Fruit fly (Drosophila melanogaster) whole organism, embryonic: Measurements from ENCODE around the gene Mis12.
A peak's percentile ranks its signal among the peaks of the same experiment; 100 is the strongest.

Experiments
- Adf1 ChIP-seq: fragments of 200-800 bp; sonication (Bioruptor generic); IDR thresholded peaks from 2 replicates; pipeline ENCODE4 v1.3.6; 2022; ENCODE audit warnings: missing biosample characterization, missing genetic modification characterization
- BtbVII ChIP-seq: fragments of 200-800 bp; sonication (Bioruptor generic); optimal IDR thresholded peaks from 3 replicates; lab custom pipeline; 2017; ENCODE audit warnings: missing biosample characterization, mild to moderate bottlenecking, missing genetic modification characterization
- Bteb2 ChIP-seq: fragments of 200-800 bp; sonication (Bioruptor generic); optimal IDR thresholded peaks from 2 replicates; lab custom pipeline; 2016; ENCODE audit warnings: missing biosample characterization, missing genetic modification characterization
- CG11247 ChIP-seq: fragments of 200-800 bp; sonication (Bioruptor generic); IDR thresholded peaks from 2 replicates; pipeline ENCODE4 v1.3.6; 2022; ENCODE audit warnings: missing biosample characterization, missing genetic modification characterization
- CG11504 ChIP-seq: fragments of 200-800 bp; sonication (Bioruptor generic); optimal IDR thresholded peaks from 3 replicates; lab custom pipeline; 2019; ENCODE audit warnings: missing biosample characterization, mild to moderate bottlenecking, missing genetic modification characterization, moderate library complexity
- CG12219 ChIP-seq: fragments of 200-800 bp; sonication (Bioruptor generic); optimal IDR thresholded peaks from 3 replicates; lab custom pipeline; 2018; ENCODE audit warnings: missing biosample characterization, mild to moderate bottlenecking, missing genetic modification characterization
- CG12236 ChIP-seq: fragments of 200-800 bp; sonication (Bioruptor generic); optimal IDR thresholded peaks from 2 replicates; lab custom pipeline; 2016; ENCODE audit warnings: missing biosample characterization, missing genetic modification characterization
- CG12769 ChIP-seq: fragments of 200-800 bp; sonication (Bioruptor generic); optimal IDR thresholded peaks from 2 replicates; lab custom pipeline; 2019; ENCODE audit warnings: missing biosample characterization, mild to moderate bottlenecking, missing genetic modification characterization, moderate library complexity
- CG17186 ChIP-seq: fragments of 200-800 bp; sonication (Bioruptor generic); optimal IDR thresholded peaks from 3 replicates; lab custom pipeline; 2017; ENCODE audit warnings: missing biosample characterization, missing genetic modification reagents, missing genetic modification characterization
- CG17829 ChIP-seq: fragments of 200-800 bp; optimal IDR thresholded peaks from 2 replicates; lab custom pipeline; 2019; ENCODE audit warnings: missing biosample characterization, mild to moderate bottlenecking, missing genetic modification characterization, moderate library complexity
- CG18764 ChIP-seq: fragments of 200-800 bp; sonication (Bioruptor generic); optimal IDR thresholded peaks from 3 replicates; lab custom pipeline; 2016; ENCODE audit warnings: missing biosample characterization, missing genetic modification characterization
- CG30403 ChIP-seq: fragments of 200-800 bp; sonication (Bioruptor generic); optimal IDR thresholded peaks from 3 replicates; lab custom pipeline; 2016; ENCODE audit warnings: missing biosample characterization, missing genetic modification characterization
- CG31441 ChIP-seq: fragments of 200-800 bp; sonication (Bioruptor generic); IDR thresholded peaks from 2 replicates; pipeline ENCODE4 v1.3.6; 2022; ENCODE audit warnings: missing biosample characterization, missing genetic modification characterization
- CG32772 ChIP-seq: fragments of 200-800 bp; sonication (Bioruptor generic); IDR thresholded peaks from 2 replicates; pipeline ENCODE4 v1.3.6; 2022; ENCODE audit warnings: missing biosample characterization, missing genetic modification characterization
- CG4360 ChIP-seq: fragments of 200-800 bp; sonication (Bioruptor generic); IDR thresholded peaks from 2 replicates; pipeline ENCODE4 v1.3.6; 2022; ENCODE audit warnings: missing biosample characterization, missing genetic modification characterization
- CG7357 ChIP-seq: fragments of 200-800 bp; sonication (Bioruptor generic); IDR thresholded peaks from 3 replicates; pipeline ENCODE4 v1.3.6; 2022; ENCODE audit warnings: missing biosample characterization, missing genetic modification characterization
- CG7745 ChIP-seq: fragments of 200-800 bp; sonication (Bioruptor generic); optimal IDR thresholded peaks from 2 replicates; lab custom pipeline; 2018; ENCODE audit warnings: missing biosample characterization, mild to moderate bottlenecking, missing genetic modification characterization, moderate library complexity
- CG8765 ChIP-seq: fragments of 200-800 bp; sonication (Bioruptor generic); IDR thresholded peaks from 2 replicates; pipeline ENCODE4 v1.3.6; 2022; ENCODE audit warnings: missing biosample characterization, missing genetic modification characterization
- Dip3 ChIP-seq: fragments of 200-800 bp; sonication (Bioruptor generic); optimal IDR thresholded peaks from 3 replicates; lab custom pipeline; 2016; ENCODE audit warnings: missing biosample characterization, missing genetic modification characterization
- HLH4C ChIP-seq: fragments of 200-800 bp; sonication (Bioruptor generic); IDR thresholded peaks from 3 replicates; pipeline ENCODE4 v1.3.6; 2022; ENCODE audit warnings: missing biosample characterization, missing genetic modification characterization; ENCODE audit not compliant: partially characterized antibody
- HmgZ ChIP-seq: fragments of 200-800 bp; sonication (Bioruptor generic); optimal IDR thresholded peaks from 2 replicates; lab custom pipeline; 2018; ENCODE audit warnings: missing biosample characterization, mild to moderate bottlenecking, missing genetic modification characterization
- Jarid2 ChIP-seq: fragments of 200-800 bp; sonication (Bioruptor generic); optimal IDR thresholded peaks from 3 replicates; lab custom pipeline; 2017; ENCODE audit warnings: mild to moderate bottlenecking, missing biosample characterization, missing genetic modification reagents, missing genetic modification characterization
- Nf-YB ChIP-seq: fragments of 200-800 bp; sonication (Bioruptor generic); optimal IDR thresholded peaks from 3 replicates; lab custom pipeline; 2019; ENCODE audit warnings: missing biosample characterization, mild to moderate bottlenecking, missing genetic modification characterization, moderate library complexity
- Nf-YC ChIP-seq: fragments of 200-800 bp; optimal IDR thresholded peaks from 3 replicates; lab custom pipeline; 2019; ENCODE audit warnings: missing biosample characterization, mild to moderate bottlenecking, missing genetic modification characterization, moderate library complexity
- NfI ChIP-seq: fragments of 200-800 bp; sonication (Bioruptor generic); optimal IDR thresholded peaks from 3 replicates; lab custom pipeline; 2018; ENCODE audit warnings: missing biosample characterization, mild to moderate bottlenecking, missing genetic modification characterization, moderate library complexity
- Oli ChIP-seq: fragments of 200-800 bp; sonication (Bioruptor generic); optimal IDR thresholded peaks from 2 replicates; lab custom pipeline; 2018; ENCODE audit warnings: missing biosample characterization, mild to moderate bottlenecking, missing genetic modification characterization, moderate library complexity
- PHDP ChIP-seq: fragments of 200-800 bp; sonication (Bioruptor generic); optimal IDR thresholded peaks from 3 replicates; lab custom pipeline; 2018; ENCODE audit warnings: missing biosample characterization, mild to moderate bottlenecking, missing genetic modification characterization, moderate library complexity
- Poxn ChIP-seq: fragments of 200-800 bp; sonication (Bioruptor generic); IDR thresholded peaks from 2 replicates; pipeline ENCODE4 v1.3.6; 2022; ENCODE audit warnings: missing biosample characterization, missing genetic modification characterization
- Sox102F ChIP-seq: fragments of 200-800 bp; sonication (Bioruptor generic); optimal IDR thresholded peaks from 2 replicates; lab custom pipeline; 2018; ENCODE audit warnings: missing biosample characterization, mild to moderate bottlenecking, missing genetic modification characterization, moderate library complexity
- bab2 ChIP-seq: fragments of 200-800 bp; sonication (Bioruptor generic); optimal IDR thresholded peaks from 2 replicates; lab custom pipeline; 2016; ENCODE audit warnings: missing biosample characterization, missing genetic modification characterization
- bowl ChIP-seq: fragments of 200-800 bp; sonication (Bioruptor generic); IDR thresholded peaks from 2 replicates; pipeline ENCODE4 v1.3.6; 2022; ENCODE audit warnings: missing biosample characterization, missing genetic modification characterization
- bsh ChIP-seq, 2 experiments: fragments of 200-800 bp; sonication (Bioruptor generic); optimal IDR thresholded peaks; 2 replicates each; lab custom pipeline; 2017 to 2018; ENCODE audit warnings: mild to moderate bottlenecking in 2 of 2, missing biosample characterization in 2 of 2, missing genetic modification characterization in 2 of 2, moderate library complexity in 1 of 2
- chinmo ChIP-seq: fragments of 200-800 bp; sonication (Bioruptor generic); IDR thresholded peaks from 4 replicates; pipeline ENCODE4 v1.3.6; 2022; ENCODE audit warnings: missing biosample characterization, missing genetic modification characterization; ENCODE audit not compliant: partially characterized antibody
- chm ChIP-seq: fragments of 200-800 bp; sonication (Bioruptor generic); IDR thresholded peaks from 2 replicates; pipeline ENCODE4 v1.3.6; 2022; ENCODE audit warnings: missing biosample characterization, missing genetic modification characterization
- chn ChIP-seq: fragments of 200-800 bp; sonication (Bioruptor generic); optimal IDR thresholded peaks from 2 replicates; lab custom pipeline; 2016; ENCODE audit warnings: missing biosample characterization, missing genetic modification characterization
- ci ChIP-seq: fragments of 200-800 bp; sonication (Bioruptor generic); IDR thresholded peaks from 3 replicates; pipeline ENCODE4 v1.3.6; 2022; ENCODE audit warnings: missing biosample characterization, missing genetic modification characterization
- crp ChIP-seq, 2 experiments: fragments of 200-800 bp; sonication (Bioruptor generic); optimal IDR thresholded peaks; 2 replicates in 1 of 2; 3 replicates in 1 of 2; lab custom pipeline; 2017; ENCODE audit warnings: missing biosample characterization in 2 of 2, missing genetic modification characterization in 2 of 2, mild to moderate bottlenecking in 1 of 2, moderate library complexity in 1 of 2
- dmrt99B ChIP-seq: fragments of 200-800 bp; sonication (Bioruptor generic); optimal IDR thresholded peaks from 2 replicates; lab custom pipeline; 2018; ENCODE audit warnings: missing biosample characterization, mild to moderate bottlenecking, missing genetic modification characterization, moderate library complexity
- h ChIP-seq: fragments of >200 bp; optimal IDR thresholded peaks from 2 replicates; lab custom pipeline; 2017
- nerfin-2 ChIP-seq: fragments of 200-800 bp; sonication (Bioruptor generic); IDR thresholded peaks from 2 replicates; pipeline ENCODE4 v1.3.6; 2022; ENCODE audit warnings: missing biosample characterization, missing genetic modification characterization; ENCODE audit not compliant: partially characterized antibody
- otp ChIP-seq: fragments of 200-800 bp; sonication (Bioruptor generic); IDR thresholded peaks from 3 replicates; pipeline ENCODE4, ENCODE4 v1.3.6; 2022; ENCODE audit warnings: missing biosample characterization, missing genetic modification characterization
- pho ChIP-seq: fragments of 200-800 bp; sonication (Bioruptor generic); optimal IDR thresholded peaks from 2 replicates; lab custom pipeline; 2016; ENCODE audit warnings: missing biosample characterization, missing genetic modification characterization
- pnt ChIP-seq: fragments of 200-800 bp; sonication (Bioruptor generic); optimal IDR thresholded peaks from 3 replicates; lab custom pipeline; 2016; ENCODE audit warnings: missing biosample characterization, missing genetic modification characterization
- pzg ChIP-seq: fragments of 200-800 bp; sonication (Bioruptor generic); optimal IDR thresholded peaks from 3 replicates; lab custom pipeline; 2018; ENCODE audit warnings: missing biosample characterization, mild to moderate bottlenecking, missing genetic modification characterization, moderate library complexity
- scrt ChIP-seq: fragments of 200-800 bp; sonication (Bioruptor generic); optimal IDR thresholded peaks from 2 replicates; lab custom pipeline; 2018; ENCODE audit warnings: missing biosample characterization, mild to moderate bottlenecking, missing genetic modification characterization, moderate library complexity
- tna ChIP-seq: fragments of 200-800 bp; sonication (Bioruptor generic); IDR thresholded peaks from 2 replicates; pipeline ENCODE4 v1.3.6; 2022; ENCODE audit warnings: missing biosample characterization, missing genetic modification characterization; ENCODE audit not compliant: partially characterized antibody
- twi ChIP-seq: fragments of 200-800 bp; optimal IDR thresholded peaks from 2 replicates; lab custom pipeline; 2019; ENCODE audit warnings: missing biosample characterization, mild to moderate bottlenecking, missing genetic modification characterization, moderate library complexity
- vnd ChIP-seq: fragments of 200-800 bp; sonication (Bioruptor generic); IDR thresholded peaks from 3 replicates; pipeline ENCODE4 v1.3.6; 2022; ENCODE audit warnings: missing biosample characterization, missing genetic modification characterization; ENCODE audit not compliant: partially characterized antibody
- zen ChIP-seq: fragments of 200-800 bp; sonication (Bioruptor generic); optimal IDR thresholded peaks from 3 replicates; lab custom pipeline; 2018; ENCODE audit warnings: missing biosample characterization, mild to moderate bottlenecking, missing genetic modification characterization, moderate library complexity

Mis12 gene

dm6 chr3L:6968961-6969814, at the start of gene Mis12, which contains the start of gene CG9953 (continued):
- no peak for TF ChIP-seq CG8765 (GFP tag; lab: Robert Waterston, UW)
- TF ChIP-seq nerfin-2 = no peak
- no peak for TF ChIP-seq CG7357 (GFP tag; lab: Robert Waterston, UW)
- no peak; the same call in 1 of the 2 replicates for TF ChIP-seq CG31441 (GFP tag; lab: Robert Waterston, UW)
- TF ChIP-seq bab2 = no peak
- peak; percentile 12 for TF ChIP-seq Sox102F (GFP tag; lab: Kevin White, UChicago)
- no peak for TF ChIP-seq vnd (GFP tag; lab: Robert Waterston, UW)
- peak; percentile 6 for TF ChIP-seq Nf-YB (GFP tag; lab: Kevin White, UChicago)
- TF ChIP-seq CG11247 (GFP tag; lab: Robert Waterston, UW) = no peak
- peak; percentile 42 for TF ChIP-seq PHDP
- TF ChIP-seq bowl (GFP tag; lab: Robert Waterston, UW) = no peak
- TF ChIP-seq crp (GFP tag; optimal IDR thresholded peaks at IDR 0.05; lab: Kevin White, UChicago) = no peak
- no peak for TF ChIP-seq CG7745 (tag; lab: Kevin White, UChicago)
- no peak for TF ChIP-seq ci (GFP tag; lab: Robert Waterston, UW)
- TF ChIP-seq CG32772 (GFP tag; lab: Robert Waterston, UW) = peak; percentile 37; the same call in 1 of the 2 replicates
- no peak for TF ChIP-seq CG12219
- TF ChIP-seq scrt (GFP tag; lab: Kevin White, UChicago) = no peak
- no peak for TF ChIP-seq BtbVII (GFP tag; lab: Kevin White, UChicago)
- peak; percentile 42 for TF ChIP-seq twi (tag; lab: Kevin White, UChicago)
- TF ChIP-seq CG30403 = peak; percentile 72
- TF ChIP-seq Adf1 = no peak
- TF ChIP-seq chn (GFP tag; lab: Kevin White, UChicago) = peak; percentile 11
- no peak for TF ChIP-seq pnt (GFP tag; lab: Kevin White, UChicago)
- peak; percentile 10 for TF ChIP-seq Bteb2 (GFP tag; lab: Kevin White, UChicago)
- no peak for TF ChIP-seq zen
- no peak for TF ChIP-seq CG4360 (GFP tag; lab: Robert Waterston, UW)
- TF ChIP-seq HLH4C = no peak
- TF ChIP-seq CG17829 = peak; percentile 23
- no peak for TF ChIP-seq HmgZ (tag; lab: Kevin White, UChicago)
- TF ChIP-seq chinmo = no peak
- TF ChIP-seq Poxn (GFP tag; lab: Robert Waterston, UW) = no peak
- no peak for TF ChIP-seq pho (GFP tag; lab: Kevin White, UChicago)
- peak; percentile 55 for TF ChIP-seq CG11504 (tag; lab: Kevin White, UChicago)
- no peak for TF ChIP-seq CG12236
- TF ChIP-seq Oli (tag; lab: Kevin White, UChicago) = peak; percentile 11
- TF ChIP-seq Jarid2 (GFP tag; lab: Kevin White, UChicago) = no peak
- TF ChIP-seq CG12769 = no peak
- TF ChIP-seq dmrt99B (tag; lab: Kevin White, UChicago) = no peak
- no peak for TF ChIP-seq Dip3
- TF ChIP-seq bsh (GFP tag; optimal IDR thresholded peaks at IDR 0.05; lab: Kevin White, UChicago) = peak; percentile 15 to 28
- no peak for TF ChIP-seq NfI (GFP tag; lab: Kevin White, UChicago)
- no peak for TF ChIP-seq chm (GFP tag; lab: Robert Waterston, UW)
- no peak for TF ChIP-seq CG18764
- no peak for TF ChIP-seq h
- TF ChIP-seq Nf-YC (tag; lab: Kevin White, UChicago) = peak; percentile 51
- TF ChIP-seq pzg (GFP tag; lab: Kevin White, UChicago) = peak; percentile 26
- no peak for TF ChIP-seq tna
- TF ChIP-seq otp (GFP tag; lab: Robert Waterston, UW) = no peak; the same call in 2 of the 3 replicates
- TF ChIP-seq CG17186 (GFP tag; lab: Kevin White, UChicago) = no peak
